Worm (Caenorhabditis elegans) whole organism, young adult: ENCODE data around the gene gpb-1.

ENCODE experiments used
- F55B11.4 ChIP-seq: sonication (generic microtip); optimal IDR thresholded peaks from 2 replicates; lab custom pipeline; 2016; ENCODE audit warnings: missing compliant biosample characterization, missing genetic modification characterization, borderline replicate concordance; ENCODE audit not compliant: insufficient read depth
- cebp-1 ChIP-seq, 2 experiments: fragments of 200-800 bp in 1 of 2; sonication (Bioruptor generic) in 1 of 2; sonication (generic microtip) in 1 of 2; IDR thresholded peaks in 1 of 2; optimal IDR thresholded peaks in 1 of 2; 2 replicates each; pipeline versions ENCODE4 v1.3.6 to Lab custom; 2017 to 2022; ENCODE audit warnings: missing compliant biosample characterization in 2 of 2, missing genetic modification characterization in 2 of 2, mild to moderate bottlenecking in 1 of 2, missing genetic modification reagents in 1 of 2, moderate library complexity in 1 of 2
- ceh-100 ChIP-seq: fragments of 200-800 bp; sonication (Bioruptor generic); IDR thresholded peaks from 2 replicates; pipeline ENCODE4 v1.3.6; 2022; ENCODE audit warnings: missing genetic modification reagents, missing genetic modification characterization, missing compliant biosample characterization
- ceh-27 ChIP-seq: fragments of 200-800 bp; sonication (Bioruptor generic); optimal IDR thresholded peaks from 2 replicates; lab custom pipeline; 2018; ENCODE audit warnings: mild to moderate bottlenecking, missing genetic modification characterization, moderate library complexity, missing compliant biosample characterization
- dpff-1 ChIP-seq: sonication (generic microtip); optimal IDR thresholded peaks from 2 replicates; lab custom pipeline; 2017; ENCODE audit warnings: mild to moderate bottlenecking, missing genetic modification characterization, missing compliant biosample characterization
- lin-35 ChIP-seq, 3 experiments: fragments of 150-350 bp in 2 of 3; sonication (generic microtip) in 1 of 3; optimal IDR thresholded peaks; 2 replicates each; lab custom pipeline; 2014 to 2018; ENCODE audit warnings: missing biosample characterization in 3 of 3, missing genetic modification characterization in 3 of 3, missing genetic modification reagents in 3 of 3
- mes-4 ChIP-seq: sonication (generic microtip); optimal IDR thresholded peaks from 2 replicates; lab custom pipeline; 2016; ENCODE audit warnings: missing genotype, missing genetic modification characterization, missing compliant biosample characterization
- nfya-1 ChIP-seq: sonication (generic microtip); optimal IDR thresholded peaks from 2 replicates; lab custom pipeline; 2017; ENCODE audit warnings: antibody characterized with exemption, missing compliant biosample characterization, missing genetic modification characterization, borderline replicate concordance; ENCODE audit not compliant: insufficient read depth
- tlf-1 ChIP-seq: fragments of 200-800 bp; sonication (Bioruptor generic); optimal IDR thresholded peaks from 2 replicates; lab custom pipeline; 2018; ENCODE audit warnings: mild to moderate bottlenecking, missing genetic modification characterization, missing compliant biosample characterization
- unc-130 ChIP-seq: sonication (generic microtip); optimal IDR thresholded peaks from 2 replicates; lab custom pipeline; 2016; ENCODE audit warnings: missing genetic modification reagents, missing genetic modification characterization, missing compliant biosample characterization

DNA sequence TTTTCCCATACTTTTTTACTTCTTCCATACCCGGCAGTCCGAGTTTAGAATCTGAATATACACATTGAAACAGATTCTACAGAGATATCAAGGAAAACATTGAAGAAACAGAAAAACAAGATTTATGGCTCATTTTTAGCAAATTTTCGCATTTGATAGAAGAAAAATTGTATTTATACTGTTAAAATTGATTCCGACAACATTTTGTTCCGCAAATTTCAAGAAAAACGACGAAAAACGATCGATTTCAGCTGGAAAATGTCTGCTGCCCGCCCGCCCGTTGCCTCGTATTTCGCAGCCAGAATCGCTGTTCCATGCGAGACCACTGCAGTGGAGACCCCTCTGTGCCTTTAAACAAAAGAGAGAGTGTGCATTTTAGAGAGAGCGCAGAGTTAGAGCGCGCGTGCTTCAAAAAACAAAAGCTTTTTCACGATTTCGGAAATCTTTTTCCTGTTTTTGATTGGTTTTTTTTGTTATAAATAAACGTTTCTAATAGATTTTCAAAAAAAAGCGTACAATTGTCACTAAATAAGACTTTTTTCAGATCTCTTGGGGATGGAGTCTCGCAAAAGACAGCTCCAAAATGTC lies 29.6 kb upstream of the gpb-1 start, which contains the start of the genes patr-1 and dna-2:
- TF ChIP-seq unc-130 (GFP tag; lab: Kevin White, UChicago): no peak
- TF ChIP-seq ceh-27 (GFP tag; lab: Kevin White, UChicago): peak; percentile 6
- no peak for TF ChIP-seq nfya-1 (tag; lab: Kevin White, UChicago)
- TF ChIP-seq lin-35 (GFP tag; optimal IDR thresholded peaks at IDR 0.05; lab: Kevin White, UChicago): peak in 1 of 3 experiments; percentile 50
- no peak for TF ChIP-seq mes-4 (tag; lab: Kevin White, UChicago)
- TF ChIP-seq cebp-1 (GFP tag; IDR thresholded peaks at IDR 0.05; lab: Robert Waterston, UW): no peak
- peak; percentile 63 for TF ChIP-seq cebp-1 (tag; optimal IDR thresholded peaks at IDR 0.05; lab: Kevin White, UChicago)
- no peak for TF ChIP-seq tlf-1 (GFP tag; lab: Kevin White, UChicago)
- no peak for TF ChIP-seq ceh-100 (GFP tag; lab: Robert Waterston, UW)
- TF ChIP-seq dpff-1 (tag; lab: Kevin White, UChicago): no peak
- TF ChIP-seq F55B11.4 (tag; lab: Kevin White, UChicago): no peak
